Worm (Caenorhabditis elegans) whole organism, L4 larva: ENCODE results near the gene Y69H2.10.

Experiments used
- dmd-8 ChIP-seq: fragments of 200-800 bp; sonication (Bioruptor generic); IDR thresholded peaks from 2 replicates; pipeline ENCODE4 v1.3.6; 2022; ENCODE audit warnings: missing genetic modification characterization, missing compliant biosample characterization
- dmd-9 ChIP-seq: fragments of 200-800 bp; sonication (Bioruptor generic); IDR thresholded peaks from 2 replicates; pipeline ENCODE4 v1.3.6; 2022; ENCODE audit warnings: missing genetic modification reagents, missing genetic modification characterization, missing compliant biosample characterization
- hlh-11 ChIP-seq: fragments of 200-800 bp; sonication (Bioruptor generic); optimal IDR thresholded peaks from 2 replicates; lab custom pipeline; 2018; ENCODE audit warnings: mild to moderate bottlenecking, missing genetic modification characterization, missing compliant biosample characterization
- lin-15B ChIP-seq: fragments of 150-350 bp; sonication (generic microtip); optimal IDR thresholded peaks from 3 replicates; lab custom pipeline; 2014; ENCODE audit warnings: missing biosample characterization, missing genetic modification characterization
- mep-1 ChIP-seq: fragments of 150-350 bp; sonication (generic microtip); optimal IDR thresholded peaks from 3 replicates; lab custom pipeline; 2014; ENCODE audit warnings: missing biosample characterization, missing genetic modification characterization
- nhr-10 ChIP-seq: fragments of 150-350 bp; optimal IDR thresholded peaks from 2 replicates; lab custom pipeline; 2014; ENCODE audit warnings: missing biosample characterization, missing genetic modification characterization
- nhr-111 ChIP-seq: fragments of 200-800 bp; sonication (Bioruptor generic); optimal IDR thresholded peaks from 2 replicates; lab custom pipeline; 2018; ENCODE audit warnings: mild to moderate bottlenecking, missing genetic modification characterization, missing compliant biosample characterization
- skn-1 ChIP-seq: fragments of 150-350 bp; optimal IDR thresholded peaks from 2 replicates; lab custom pipeline; 2014; ENCODE audit warnings: missing biosample characterization, missing genetic modification characterization
- snpc-4 ChIP-seq: fragments of 150-350 bp; optimal IDR thresholded peaks from 2 replicates; lab custom pipeline; 2014; ENCODE audit warnings: missing biosample characterization, missing genetic modification characterization
- spr-1 ChIP-seq: sonication (generic microtip); optimal IDR thresholded peaks from 2 replicates; lab custom pipeline; 2016; ENCODE audit warnings: mild to moderate bottlenecking, missing genetic modification characterization, missing compliant biosample characterization
- unc-39 ChIP-seq: sonication (generic microtip); optimal IDR thresholded peaks from 2 replicates; lab custom pipeline; 2017; ENCODE audit warnings: missing biosample characterization, missing genetic modification characterization

- peak; percentile 69 for TF ChIP-seq dmd-8 (GFP tag; lab: Robert Waterston, UW)
- no peak for TF ChIP-seq unc-39 (tag; lab: Kevin White, UChicago)
- peak; percentile 63; the same call in 1 of the 2 replicates for TF ChIP-seq dmd-9 (GFP tag; lab: Robert Waterston, UW)
- no peak for TF ChIP-seq nhr-10 (tag; lab: Kevin White, UChicago)
- no peak for TF ChIP-seq snpc-4 (tag; lab: Kevin White, UChicago)
- TF ChIP-seq mep-1 (tag; lab: Kevin White, UChicago) = no peak
- TF ChIP-seq hlh-11 (tag; lab: Kevin White, UChicago) = no peak
- no peak for TF ChIP-seq skn-1
- no peak for TF ChIP-seq lin-15B (tag; lab: Kevin White, UChicago)
- TF ChIP-seq spr-1 = no peak
- no peak for TF ChIP-seq nhr-111 (GFP tag; lab: Kevin White, UChicago)
Observed at ce11 chrV:18705319-18706062, 35.4 kb downstream of the Y69H2.10 start.
